Worm (Caenorhabditis elegans): Measurements from ENCODE around the gene srx-80.

Gene srx-80

DNA sequence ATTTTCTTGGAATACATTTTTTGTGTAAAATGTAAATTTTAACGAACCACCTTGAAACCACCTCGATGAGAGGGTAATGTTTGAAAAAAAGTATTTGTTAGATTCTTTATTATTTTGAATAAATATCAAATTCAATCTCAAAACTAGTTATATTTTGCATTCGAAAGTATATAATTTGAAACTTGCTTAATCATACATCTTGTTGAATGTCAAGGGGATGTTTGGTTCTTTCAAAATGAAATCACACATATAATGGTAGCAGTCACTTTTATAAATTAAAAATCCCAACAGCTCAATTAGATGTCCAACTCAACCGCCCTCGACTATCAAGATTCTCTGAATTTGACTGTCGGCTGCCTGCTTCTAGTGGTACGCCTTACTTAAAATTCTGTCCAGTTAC lies 29.0 kb upstream of the srx-80 start, which contains the start of gene srx-87:
srx-87 (plus strand) TSS at position 301 of the 400 bp plus-strand sequence.
- TF ChIP-seq lin-38 (GFP tag; IDR thresholded peaks at IDR 0.05): no peak
- TF ChIP-seq daf-8 (GFP tag; IDR thresholded peaks at IDR 0.05): no peak
- no peak for TF ChIP-seq mxl-2 (GFP tag; conservative IDR thresholded peaks at IDR 0.05)
- TF ChIP-seq aly-2 (tag; optimal IDR thresholded peaks at IDR 0.05): no peak
- no peak for TF ChIP-seq duxl-1 (tag; optimal IDR thresholded peaks at IDR 0.05; ENCODE audit: poor library complexity)
- TF ChIP-seq Y5F2A.4 (GFP tag; optimal IDR thresholded peaks at IDR 0.05): no peak
- TF ChIP-seq nhr-25 (tag; optimal IDR thresholded peaks at IDR 0.05; ENCODE audit: borderline replicate concordance, insufficient read depth): no peak
- no peak for TF ChIP-seq unc-62 (GFP tag; optimal IDR thresholded peaks at IDR 0.05 in 1 of 2)
- no peak for TF ChIP-seq unc-62 (tag; optimal IDR thresholded peaks at IDR 0.05)
- no peak for TF ChIP-seq F44E2.7 (GFP tag; IDR thresholded peaks at IDR 0.05)
- TF ChIP-seq lim-7 (GFP tag; IDR thresholded peaks at IDR 0.05): no peak
- no peak for TF ChIP-seq lir-3 (tag; optimal IDR thresholded peaks at IDR 0.05)
- no peak for TF ChIP-seq lin-29 (GFP tag; IDR thresholded peaks at IDR 0.05)
- TF ChIP-seq Y105C5A.15 (GFP tag; IDR thresholded peaks at IDR 0.05): no peak
- TF ChIP-seq nhr-48 (tag; optimal IDR thresholded peaks at IDR 0.05): no peak
- no peak for TF ChIP-seq ceh-28 (tag; optimal IDR thresholded peaks at IDR 0.05)
- no peak for TF ChIP-seq lin-39 (tag; optimal IDR thresholded peaks at IDR 0.05)
- TF ChIP-seq dmd-6 (GFP tag; IDR thresholded peaks at IDR 0.05): no peak

DNA sequence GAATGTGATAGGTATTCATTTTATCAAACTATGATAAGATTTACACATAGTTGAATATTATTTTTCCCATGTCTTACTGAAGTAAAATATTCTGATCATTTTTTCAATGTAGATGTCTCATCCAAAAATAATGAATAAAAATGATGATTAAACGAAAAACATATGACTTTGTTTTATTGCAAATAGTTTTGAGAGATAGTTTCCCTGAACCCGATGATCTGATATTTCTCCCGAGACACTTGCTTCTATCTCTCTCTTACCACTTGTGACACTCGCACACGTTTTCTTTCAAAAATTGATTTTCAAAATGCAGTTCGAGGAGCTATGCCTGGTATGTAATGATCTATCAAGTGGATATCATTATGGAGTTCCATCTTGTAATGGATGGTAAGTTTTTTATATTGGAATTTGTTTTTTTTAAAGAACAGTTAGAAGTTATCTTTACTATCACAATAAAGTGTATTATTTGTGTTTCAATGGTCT lies 23.3 kb upstream of the srx-80 start, which contains the start of the genes nhr-101 and pms-2:
nhr-101 (plus strand) TSS at position 308 of the 483 bp plus-strand sequence.
pms-2 (minus strand) TSS at position 433 of the 483 bp plus-strand sequence.
- peak; percentile 22 for TF ChIP-seq nhr-28 (tag; optimal IDR thresholded peaks at IDR 0.05)
- TF ChIP-seq unc-130 (GFP tag; optimal IDR thresholded peaks at IDR 0.05): no peak
- TF ChIP-seq hlh-30 (tag; optimal IDR thresholded peaks at IDR 0.05; ENCODE audit: insufficient read depth): peak; percentile 73
- TF ChIP-seq T20F7.1 (GFP tag; optimal IDR thresholded peaks at IDR 0.05): no peak
- TF ChIP-seq dmd-6 (GFP tag; IDR thresholded peaks at IDR 0.05): peak; percentile 32
- TF ChIP-seq mdl-1 (tag; optimal IDR thresholded peaks at IDR 0.05): peak in 1 of 2 experiments; percentile 53
- TF ChIP-seq mxl-3 (GFP tag; optimal IDR thresholded peaks at IDR 0.05): peak; percentile 61

DNA sequence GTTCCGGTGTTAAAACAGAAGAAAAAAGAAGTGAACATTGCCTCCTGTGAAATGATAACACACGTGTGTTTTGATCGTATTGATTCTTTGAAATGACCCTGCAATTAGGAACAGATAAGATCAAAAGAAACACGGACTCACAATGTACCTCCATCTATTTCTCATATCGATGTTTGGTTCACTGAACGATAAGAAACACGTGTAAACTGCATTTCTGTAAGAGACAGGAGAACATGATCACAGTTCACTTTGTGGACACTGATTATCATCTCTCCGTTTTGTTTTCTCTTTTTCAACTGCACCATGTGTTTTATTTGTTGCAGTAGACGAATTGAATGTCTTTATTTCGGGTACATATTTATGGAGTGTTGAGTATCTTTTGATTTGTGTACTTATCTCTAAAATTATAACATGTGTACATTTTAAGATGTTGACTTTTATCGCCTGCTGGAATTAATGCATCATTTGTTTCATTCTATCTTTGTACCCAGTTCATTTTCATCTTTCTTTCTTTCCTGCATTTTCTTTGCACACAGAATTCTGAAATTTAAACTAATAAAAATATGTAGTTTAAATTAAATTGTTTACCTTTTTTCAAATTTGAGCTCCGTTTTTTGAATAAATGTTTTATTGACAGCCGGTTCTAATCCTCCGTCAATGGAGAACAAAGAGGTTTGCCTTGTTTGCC lies 20.6 kb upstream of the srx-80 start, which contains the start of the genes H12C20.7 and nhr-68:
H12C20.7 (minus strand) TSS at position 188 of the 688 bp plus-strand sequence.
nhr-68 (plus strand) TSS at position 638 of the 688 bp plus-strand sequence.
- TF ChIP-seq ceh-44 (GFP tag; IDR thresholded peaks at IDR 0.05): no peak
- no peak for TF ChIP-seq F37D6.2 (tag; optimal IDR thresholded peaks at IDR 0.05)
- peak; percentile 86 for TF ChIP-seq spr-1 (tag; optimal IDR thresholded peaks at IDR 0.05)
- TF ChIP-seq mxl-3 (GFP tag; optimal IDR thresholded peaks at IDR 0.05): peak; percentile 100
- TF ChIP-seq dmd-6 (GFP tag; IDR thresholded peaks at IDR 0.05): peak; percentile 100
- TF ChIP-seq mdt-29 (GFP tag; IDR thresholded peaks at IDR 0.05): peak; percentile 90
- TF ChIP-seq nhr-6 (tag; optimal IDR thresholded peaks at IDR 0.05): peak; percentile 48
- peak; percentile 95 for TF ChIP-seq daf-16 (GFP tag; optimal IDR thresholded peaks at IDR 0.05)
- peak; percentile 100 for TF ChIP-seq daf-16 (tag; optimal IDR thresholded peaks at IDR 0.05)
- TF ChIP-seq daf-8 (GFP tag; IDR thresholded peaks at IDR 0.05): no peak
- peak; percentile 65 for TF ChIP-seq dpl-1 (GFP tag; optimal IDR thresholded peaks at IDR 0.05)
- peak; percentile 70 for TF ChIP-seq ctbp-1 (GFP tag; IDR thresholded peaks at IDR 0.05)
- peak; percentile 98 for TF ChIP-seq tra-1 (GFP tag; IDR thresholded peaks at IDR 0.05)
- no peak for TF ChIP-seq lin-39 (tag; optimal IDR thresholded peaks at IDR 0.05)
- no peak for TF ChIP-seq zag-1 (tag; optimal IDR thresholded peaks at IDR 0.05)
- no peak for TF ChIP-seq Y105C5A.15 (GFP tag; IDR thresholded peaks at IDR 0.05)
- peak; percentile 75 for TF ChIP-seq mxl-2 (GFP tag; conservative IDR thresholded peaks at IDR 0.05)
- no peak for TF ChIP-seq nhr-237 (tag; optimal IDR thresholded peaks at IDR 0.05)
- TF ChIP-seq madf-5 (GFP tag; IDR thresholded peaks at IDR 0.05): no peak
- TF ChIP-seq dmd-8 (GFP tag; IDR thresholded peaks at IDR 0.05): 0 out of 2 replicates have a peak, but pooled peaks have one; percentile 26
- TF ChIP-seq nhr-25 (tag; optimal IDR thresholded peaks at IDR 0.05; ENCODE audit: borderline replicate concordance, insufficient read depth): peak; percentile 55
- TF ChIP-seq nhr-102 (tag; optimal IDR thresholded peaks at IDR 0.05): peak; percentile 97
- TF ChIP-seq egl-43 (GFP tag; IDR thresholded peaks at IDR 0.05): no peak
- TF ChIP-seq sdz-12 (GFP tag; optimal IDR thresholded peaks at IDR 0.05): no peak
- no peak for TF ChIP-seq ceh-82 (tag; optimal IDR thresholded peaks at IDR 0.05)
- no peak for TF ChIP-seq lin-15B (tag; optimal IDR thresholded peaks at IDR 0.05)
- TF ChIP-seq R02D3.7 (tag; optimal IDR thresholded peaks at IDR 0.05): no peak
- TF ChIP-seq hlh-30 (tag; optimal IDR thresholded peaks at IDR 0.05; ENCODE audit: insufficient read depth): peak; percentile 96
- TF ChIP-seq zip-11 (GFP tag; IDR thresholded peaks at IDR 0.05): no peak
- peak; percentile 38 for TF ChIP-seq rbr-2 (tag; optimal IDR thresholded peaks at IDR 0.05)
